Fruit fly (Drosophila melanogaster) whole organism, embryonic: ENCODE data around the gene CG3632.
A peak's percentile ranks its signal among the peaks of the same experiment; 100 is the strongest.

Experiments
- Abd-B ChIP-seq: fragments of 200-800 bp; sonication (Bioruptor generic); optimal IDR thresholded peaks from 2 replicates; lab custom pipeline; 2018; ENCODE audit warnings: missing biosample characterization, mild to moderate bottlenecking, missing genetic modification characterization, moderate library complexity
- Adf1 ChIP-seq: fragments of 200-800 bp; sonication (Bioruptor generic); IDR thresholded peaks from 2 replicates; pipeline ENCODE4 v1.3.6; 2022; ENCODE audit warnings: missing biosample characterization, missing genetic modification characterization
- B-H1 ChIP-seq: fragments of 200-800 bp; sonication (Bioruptor generic); IDR thresholded peaks from 3 replicates; pipeline ENCODE4 v1.3.6; 2022; ENCODE audit warnings: missing biosample characterization, missing genetic modification characterization
- BtbVII ChIP-seq: fragments of 200-800 bp; sonication (Bioruptor generic); optimal IDR thresholded peaks from 3 replicates; lab custom pipeline; 2017; ENCODE audit warnings: missing biosample characterization, mild to moderate bottlenecking, missing genetic modification characterization
- CG12071 ChIP-seq: fragments of 200-800 bp; sonication (Bioruptor generic); optimal IDR thresholded peaks from 3 replicates; lab custom pipeline; 2018; ENCODE audit warnings: missing biosample characterization, mild to moderate bottlenecking, missing genetic modification characterization
- CG13296 ChIP-seq: fragments of 200-800 bp; sonication (Bioruptor generic); optimal IDR thresholded peaks from 3 replicates; lab custom pipeline; 2018; ENCODE audit warnings: missing biosample characterization, mild to moderate bottlenecking, missing genetic modification characterization
- CG14050 ChIP-seq: fragments of 200-800 bp; sonication (Bioruptor generic); IDR thresholded peaks from 3 replicates; pipeline ENCODE4 v1.3.6; 2022; ENCODE audit warnings: missing biosample characterization, missing genetic modification characterization
- CG15514 ChIP-seq: fragments of 200-800 bp; sonication (Bioruptor generic); optimal IDR thresholded peaks from 3 replicates; lab custom pipeline; 2017; ENCODE audit warnings: missing biosample characterization, missing genetic modification characterization, mild to moderate bottlenecking, moderate library complexity, missing genetic modification reagents
- CG15696 ChIP-seq: fragments of 200-800 bp; sonication (Bioruptor generic); optimal IDR thresholded peaks from 2 replicates; lab custom pipeline; 2019; ENCODE audit warnings: missing biosample characterization, mild to moderate bottlenecking, missing genetic modification characterization, moderate library complexity
- CG16863 ChIP-seq: fragments of 200-800 bp; sonication (Bioruptor generic); optimal IDR thresholded peaks from 3 replicates; lab custom pipeline; 2016; ENCODE audit warnings: missing biosample characterization, missing genetic modification characterization
- CG18262 ChIP-seq: fragments of 200-800 bp; optimal IDR thresholded peaks from 3 replicates; lab custom pipeline; 2019; ENCODE audit warnings: missing biosample characterization, mild to moderate bottlenecking, missing genetic modification characterization, moderate library complexity
- CG18764 ChIP-seq: fragments of 200-800 bp; sonication (Bioruptor generic); optimal IDR thresholded peaks from 3 replicates; lab custom pipeline; 2016; ENCODE audit warnings: missing biosample characterization, missing genetic modification characterization
- CG2199 ChIP-seq: fragments of 200-800 bp; sonication (Bioruptor generic); IDR thresholded peaks from 3 replicates; pipeline ENCODE4 v1.3.6; 2022; ENCODE audit warnings: missing biosample characterization, missing genetic modification characterization
- CG2678 ChIP-seq: fragments of 200-800 bp; sonication (Bioruptor generic); optimal IDR thresholded peaks from 3 replicates; lab custom pipeline; 2019; ENCODE audit warnings: missing biosample characterization, mild to moderate bottlenecking, missing genetic modification characterization, moderate library complexity
- CG3065 ChIP-seq: fragments of 200-800 bp; sonication (Bioruptor generic); optimal IDR thresholded peaks from 2 replicates; lab custom pipeline; 2016; ENCODE audit warnings: missing biosample characterization, missing genetic modification characterization
- CG34224 ChIP-seq: fragments of 200-800 bp; sonication (Bioruptor generic); IDR thresholded peaks from 3 replicates; pipeline ENCODE4 v1.3.6; 2022; ENCODE audit warnings: missing biosample characterization, missing genetic modification characterization; ENCODE audit not compliant: partially characterized antibody
- CG4730 ChIP-seq: fragments of 200-800 bp; sonication (Bioruptor generic); IDR thresholded peaks from 2 replicates; pipeline ENCODE4 v1.3.6; 2022; ENCODE audit warnings: missing biosample characterization, missing genetic modification characterization
- CG4854 ChIP-seq: fragments of 200-800 bp; sonication (Bioruptor generic); optimal IDR thresholded peaks from 2 replicates; lab custom pipeline; 2016; ENCODE audit warnings: missing biosample characterization, missing genetic modification characterization, inconsistent platforms
- CG9215 ChIP-seq: fragments of 200-800 bp; sonication (Bioruptor generic); IDR thresholded peaks from 2 replicates; pipeline ENCODE4 v1.3.6; 2022; ENCODE audit warnings: missing biosample characterization, missing genetic modification characterization
- CG9727 ChIP-seq: fragments of 200-800 bp; sonication (Bioruptor generic); optimal IDR thresholded peaks from 3 replicates; lab custom pipeline; 2017; ENCODE audit warnings: missing biosample characterization, mild to moderate bottlenecking, missing genetic modification characterization
- Gug ChIP-seq: fragments of 200-800 bp; sonication (Bioruptor generic); IDR thresholded peaks from 4 replicates; pipeline ENCODE4 v1.3.6; 2022; ENCODE audit warnings: missing biosample characterization, missing genetic modification characterization
- Hr78 ChIP-seq, 2 experiments: fragments of 200-800 bp in 1 of 2; fragments of >200 bp in 1 of 2; sonication (Bioruptor generic) in 1 of 2; optimal IDR thresholded peaks; 2 replicates each; lab custom pipeline; 2017 to 2019; ENCODE audit warnings: missing biosample characterization in 2 of 2, missing genetic modification characterization in 2 of 2, mild to moderate bottlenecking in 1 of 2, moderate library complexity in 1 of 2
- Jarid2 ChIP-seq: fragments of 200-800 bp; sonication (Bioruptor generic); optimal IDR thresholded peaks from 3 replicates; lab custom pipeline; 2017; ENCODE audit warnings: mild to moderate bottlenecking, missing biosample characterization, missing genetic modification reagents, missing genetic modification characterization
- Lpt ChIP-seq: fragments of >200 bp; optimal IDR thresholded peaks from 2 replicates; lab custom pipeline; 2018; ENCODE audit warnings: missing biosample characterization, missing genetic modification characterization
- NFAT ChIP-seq: fragments of 200-800 bp; sonication (Bioruptor generic); IDR thresholded peaks from 2 replicates; pipeline ENCODE4 v1.3.6; 2022; ENCODE audit warnings: missing biosample characterization, missing genetic modification characterization
- Nf-YC ChIP-seq: fragments of 200-800 bp; optimal IDR thresholded peaks from 3 replicates; lab custom pipeline; 2019; ENCODE audit warnings: missing biosample characterization, mild to moderate bottlenecking, missing genetic modification characterization, moderate library complexity
- Sry-δ ChIP-seq: fragments of 200-800 bp; sonication (Bioruptor generic); optimal IDR thresholded peaks from 2 replicates; lab custom pipeline; 2016; ENCODE audit warnings: missing biosample characterization, missing genetic modification characterization
- al ChIP-seq: fragments of 200-800 bp; sonication (Bioruptor generic); IDR thresholded peaks from 2 replicates; pipeline ENCODE4 v1.3.6; 2022; ENCODE audit warnings: missing biosample characterization, missing genetic modification characterization
- btn ChIP-seq: fragments of 200-800 bp; sonication (Bioruptor generic); optimal IDR thresholded peaks from 2 replicates; lab custom pipeline; 2016; ENCODE audit warnings: missing biosample characterization, missing genetic modification characterization
- corto ChIP-seq: fragments of 200-800 bp; sonication (Bioruptor generic); optimal IDR thresholded peaks from 2 replicates; lab custom pipeline; 2016; ENCODE audit warnings: missing biosample characterization, mild to moderate bottlenecking, missing genetic modification characterization, moderate library complexity
- esg ChIP-seq: fragments of 200-800 bp; sonication (Bioruptor generic); conservative IDR thresholded peaks from 2 replicates; pipeline ENCODE4 v1.3.6; 2022; ENCODE audit warnings: missing biosample characterization, missing genetic modification characterization
- grau ChIP-seq: fragments of 200-800 bp; optimal IDR thresholded peaks from 3 replicates; lab custom pipeline; 2019; ENCODE audit warnings: missing biosample characterization, mild to moderate bottlenecking, missing genetic modification characterization, moderate library complexity
- hb ChIP-seq: fragments of 200-800 bp; sonication (Bioruptor generic); IDR thresholded peaks from 3 replicates; pipeline ENCODE4 v1.3.6; 2022; ENCODE audit warnings: missing biosample characterization, missing genetic modification characterization; ENCODE audit not compliant: partially characterized antibody
- hbn ChIP-seq: fragments of 200-800 bp; sonication (Bioruptor generic); IDR thresholded peaks from 2 replicates; pipeline ENCODE4 v1.3.6; 2022; ENCODE audit warnings: missing biosample characterization, missing genetic modification characterization; ENCODE audit not compliant: partially characterized antibody
- her ChIP-seq: fragments of 200-800 bp; sonication (Bioruptor generic); optimal IDR thresholded peaks from 2 replicates; lab custom pipeline; 2016; ENCODE audit warnings: missing biosample characterization, missing genetic modification characterization
- hth ChIP-seq: fragments of >200 bp; optimal IDR thresholded peaks from 2 replicates; lab custom pipeline; 2017; ENCODE audit warnings: inconsistent platforms
- insv ChIP-seq, 2 experiments: fragments of 200-800 bp; sonication (Bioruptor generic); optimal IDR thresholded peaks; 3 replicates each; lab custom pipeline; 2016 to 2018; ENCODE audit warnings: missing biosample characterization in 2 of 2, missing genetic modification characterization in 2 of 2
- inv ChIP-seq: fragments of 200-800 bp; sonication (Bioruptor generic); IDR thresholded peaks from 2 replicates; pipeline ENCODE4 v1.3.6; 2022; ENCODE audit warnings: missing biosample characterization, missing genetic modification characterization; ENCODE audit not compliant: partially characterized antibody
- lmd ChIP-seq: fragments of 200-800 bp; sonication (Bioruptor generic); IDR thresholded peaks from 2 replicates; pipeline ENCODE4 v1.3.6; 2022; ENCODE audit warnings: missing biosample characterization, missing genetic modification characterization
- lola ChIP-seq, 3 experiments: fragments of >200 bp in 2 of 3; fragments of 200-800 bp in 1 of 3; sonication (Bioruptor generic) in 1 of 3; optimal IDR thresholded peaks; 2 replicates each; lab custom pipeline; 2017 to 2019; ENCODE audit warnings: missing biosample characterization in 3 of 3, missing genetic modification characterization in 3 of 3, mild to moderate bottlenecking in 1 of 3, moderate library complexity in 1 of 3
- nmo ChIP-seq: fragments of 200-800 bp; sonication (Bioruptor generic); optimal IDR thresholded peaks from 2 replicates; lab custom pipeline; 2018; ENCODE audit warnings: missing biosample characterization, mild to moderate bottlenecking, missing genetic modification characterization, moderate library complexity
- nom ChIP-seq: fragments of 200-800 bp; sonication (Bioruptor generic); optimal IDR thresholded peaks from 2 replicates; lab custom pipeline; 2017; ENCODE audit warnings: missing biosample characterization, missing genetic modification characterization, mild to moderate bottlenecking, moderate library complexity, missing genetic modification reagents
- pfk ChIP-seq: fragments of 200-800 bp; sonication (Bioruptor generic); optimal IDR thresholded peaks from 2 replicates; lab custom pipeline; 2018; ENCODE audit warnings: missing biosample characterization, mild to moderate bottlenecking, missing genetic modification characterization, moderate library complexity
- ranshi ChIP-seq: fragments of 200-800 bp; sonication (Bioruptor generic); IDR thresholded peaks from 2 replicates; pipeline ENCODE4 v1.3.6; 2022; ENCODE audit warnings: missing biosample characterization, missing genetic modification characterization
- salm ChIP-seq: fragments of 200-800 bp; sonication (Bioruptor generic); optimal IDR thresholded peaks from 2 replicates; lab custom pipeline; 2018; ENCODE audit warnings: missing biosample characterization, mild to moderate bottlenecking, missing genetic modification characterization
- schlank ChIP-seq: fragments of 200-800 bp; sonication (Bioruptor generic); optimal IDR thresholded peaks from 2 replicates; lab custom pipeline; 2018; ENCODE audit warnings: missing biosample characterization, mild to moderate bottlenecking, missing genetic modification characterization
- vfl ChIP-seq: fragments of 200-800 bp; sonication (Bioruptor generic); optimal IDR thresholded peaks from 2 replicates; lab custom pipeline; 2016; ENCODE audit warnings: missing biosample characterization, missing genetic modification characterization
- zen2 ChIP-seq: fragments of 200-800 bp; sonication (Bioruptor generic); IDR thresholded peaks from 3 replicates; pipeline ENCODE4 v1.3.6; 2022; ENCODE audit warnings: missing biosample characterization, missing genetic modification characterization; ENCODE audit not compliant: partially characterized antibody
- zfh1 ChIP-seq: fragments of 200-800 bp; sonication (Bioruptor generic); IDR thresholded peaks from 3 replicates; pipeline ENCODE4 v1.3.6; 2022; ENCODE audit warnings: missing biosample characterization, missing genetic modification characterization

Gene CG3632

dm6 chrX:16333434-16334141 lies 37.1 kb downstream of the CG3632 start, which contains the start of the genes CG9921 and Dsp1 (continued):
- TF ChIP-seq hbn (0 out of 2 replicates have a peak, but pooled peaks have one; percentile 43), CG13296 (GFP tag; lab: Kevin White, UChicago) (peak; percentile 29), CG4854 (GFP tag; lab: Kevin White, UChicago) (no peak), CG18262 (tag; lab: Kevin White, UChicago) (no peak), CG15514 (GFP tag; lab: Kevin White, UChicago) (peak; percentile 72), zen2 (GFP tag; lab: Robert Waterston, UW) (no peak), CG9727 (GFP tag; lab: Kevin White, UChicago) (no peak), vfl (GFP tag; lab: Kevin White, UChicago) (no peak), grau (tag; lab: Kevin White, UChicago) (peak; percentile 13), btn (GFP tag; lab: Kevin White, UChicago) (no peak), Gug (GFP tag; lab: Robert Waterston, UW) (no peak), Nf-YC (no peak), inv (GFP tag; lab: Robert Waterston, UW) (no peak), CG34224 (0 out of 3 replicates have a peak, but pooled peaks have one; percentile 47), NFAT (GFP tag; lab: Robert Waterston, UW) (0 out of 2 replicates have a peak, but pooled peaks have one; percentile 23), ranshi (GFP tag; lab: Robert Waterston, UW) (no peak), Lpt (GFP tag; lab: Kevin White, UChicago) (no peak), CG14050 (GFP tag; lab: Robert Waterston, UW) (no peak), hb (no peak), nmo (GFP tag; lab: Kevin White, UChicago) (no peak), esg (GFP tag; lab: Robert Waterston, UW) (no peak), al (GFP tag; lab: Robert Waterston, UW) (no peak), CG2678 (tag; lab: Kevin White, UChicago) (no peak), hth (lab: Kevin White, UChicago) (no peak), lola (GFP tag; optimal IDR thresholded peaks at IDR 0.05; lab: Kevin White, UChicago) (peak in 1 of 3 experiments; percentile 44), salm (tag; lab: Kevin White, UChicago) (no peak), Sry-δ (GFP tag; lab: Kevin White, UChicago) (no peak), CG12071 (GFP tag; lab: Kevin White, UChicago) (peak; percentile 30), her (GFP tag; lab: Kevin White, UChicago) (no peak), Abd-B (GFP tag; lab: Kevin White, UChicago) (no peak), CG2199 (GFP tag; lab: Robert Waterston, UW) (peak; percentile 99), CG15696 (tag; lab: Kevin White, UChicago) (no peak), pfk (peak; percentile 63), lmd (no peak), BtbVII (GFP tag; lab: Kevin White, UChicago) (no peak), corto (peak; percentile 23), Adf1 (GFP tag; lab: Robert Waterston, UW) (no peak), zfh1 (GFP tag; lab: Robert Waterston, UW) (no peak), CG4730 (GFP tag; lab: Robert Waterston, UW) (no peak), Hr78 (GFP tag; optimal IDR thresholded peaks at IDR 0.05; lab: Kevin White, UChicago) (no peak), B-H1 (GFP tag; lab: Robert Waterston, UW) (no peak), CG9215 (GFP tag; lab: Robert Waterston, UW) (no peak), CG3065 (GFP tag; lab: Kevin White, UChicago) (no peak), insv (GFP tag; optimal IDR thresholded peaks at IDR 0.05; lab: Kevin White, UChicago) (no peak), CG16863 (GFP tag; lab: Kevin White, UChicago) (no peak), Jarid2 (GFP tag; lab: Kevin White, UChicago) (no peak), CG18764 (no peak), nom (GFP tag; lab: Kevin White, UChicago) (peak; percentile 13), schlank (tag; lab: Kevin White, UChicago) (peak; percentile 31)
